Worm (Caenorhabditis elegans): ENCODE data around the gene mrps-10.

Gene mrps-10

DNA sequence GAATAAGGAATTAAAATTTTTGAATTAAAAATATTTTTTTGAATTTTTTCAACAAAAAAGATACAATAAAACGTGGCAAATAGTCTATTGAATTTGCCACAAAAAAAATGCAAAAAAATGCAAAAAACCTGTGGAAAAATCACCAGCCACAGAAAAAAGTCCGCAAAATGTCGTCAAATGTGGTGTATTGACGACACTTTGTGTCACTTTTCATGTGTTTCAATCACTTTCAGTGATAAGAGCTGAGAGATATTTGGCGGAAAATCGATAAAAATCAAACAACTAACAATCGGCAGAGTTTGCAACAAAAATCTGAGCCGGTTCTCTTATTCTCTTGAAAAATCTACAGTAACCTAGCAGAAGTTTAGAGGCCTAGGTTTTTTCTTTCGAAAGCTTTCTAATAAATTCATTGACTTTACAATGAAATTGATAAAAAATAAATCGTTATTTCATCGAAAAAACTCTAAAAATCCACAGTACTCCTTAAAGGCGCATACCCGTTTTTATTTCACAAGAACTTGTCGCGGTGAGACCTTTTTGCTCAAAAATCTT is 45.5 kb downstream of the mrps-10 start:
- no peak for TF ChIP-seq unc-62 (GFP tag; optimal IDR thresholded peaks at IDR 0.05)

DNA sequence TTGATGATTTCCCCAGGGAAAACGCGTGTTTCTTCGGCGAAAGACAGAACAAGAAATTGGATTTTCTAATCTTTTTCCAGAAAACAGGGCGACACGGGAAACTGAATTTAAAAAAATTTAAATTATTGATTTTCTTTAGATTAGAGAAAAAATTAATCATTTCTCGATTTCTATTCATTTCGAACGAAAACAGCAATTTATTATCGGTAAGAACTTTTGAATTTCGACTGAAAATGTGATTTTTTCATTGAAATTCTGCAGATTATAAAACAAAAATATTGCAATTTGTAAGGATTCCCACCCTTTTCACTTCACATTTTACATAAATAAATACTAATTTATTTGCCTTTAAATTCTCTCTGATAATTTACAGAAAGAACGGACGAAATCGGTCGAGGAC is 46.0 kb downstream of the mrps-10 start, which contains the start of gene bckd-1A:
bckd-1A (minus strand) TSS at position 101 of the 400 bp plus-strand sequence.
- TF ChIP-seq unc-62 (GFP tag; optimal IDR thresholded peaks at IDR 0.05), result no peak
